Worm (Caenorhabditis elegans) whole organism, dauer: Measurements from ENCODE around the gene srt-43.

Experiments used
- unc-62 ChIP-seq: sonication (generic microtip); optimal IDR thresholded peaks from 2 replicates; lab custom pipeline; 2017; ENCODE audit warnings: missing biosample characterization, missing genetic modification reagents, missing genetic modification characterization

The srt-43 gene

DNA sequence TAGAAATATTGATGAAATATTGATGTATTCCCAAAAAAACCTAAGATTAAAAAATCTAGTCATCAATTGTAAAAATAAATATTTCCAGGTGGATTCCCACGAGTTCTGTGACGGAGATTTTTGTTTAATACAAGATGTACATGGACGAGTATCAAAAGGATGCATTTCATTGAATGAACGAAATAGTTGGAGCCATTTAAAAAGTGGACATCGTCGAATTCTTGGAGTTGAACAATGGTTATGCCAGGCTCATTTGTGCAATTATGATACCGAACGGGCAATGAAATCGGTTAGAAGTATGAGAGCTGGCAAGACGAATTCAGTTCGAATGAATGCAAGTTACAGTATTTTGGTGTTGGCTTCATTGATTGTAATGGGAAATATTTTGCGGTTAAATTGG, 19.5 kb upstream of the srt-43 start:
- no peak for TF ChIP-seq unc-62 (GFP tag; lab: Kevin White, UChicago)

DNA sequence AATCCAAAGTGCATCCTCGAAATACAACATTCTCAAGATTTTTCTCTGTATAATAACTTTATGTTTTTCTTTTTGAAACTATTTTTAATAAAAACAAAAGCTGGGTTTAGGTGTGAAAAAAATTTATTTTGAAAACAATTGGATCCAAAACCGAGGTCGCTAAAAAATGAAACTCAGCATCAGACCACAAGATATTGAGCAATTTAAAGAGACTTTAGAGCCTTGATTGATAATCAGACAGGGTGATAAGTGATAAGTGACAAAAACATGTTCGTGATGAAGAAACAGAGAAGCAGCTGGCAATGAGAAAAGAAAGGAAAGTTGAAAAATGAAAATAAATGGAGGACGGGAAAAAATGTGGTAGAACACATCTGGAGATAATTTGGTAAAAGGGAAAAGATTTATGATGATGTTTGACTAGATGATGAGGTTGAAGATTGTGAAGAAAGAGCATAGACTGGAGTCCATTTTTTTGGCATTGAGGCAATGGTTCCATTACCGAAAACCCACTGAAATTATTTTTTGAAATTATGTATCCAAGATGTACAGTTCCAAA, 17.5 kb upstream of the srt-43 start, which contains the start of gene C15C8.6:
TSS of gene C15C8.6 (minus strand) at position 51 of the 556 bp plus-strand sequence.
- TF ChIP-seq unc-62 (GFP tag; lab: Kevin White, UChicago): no peak

DNA sequence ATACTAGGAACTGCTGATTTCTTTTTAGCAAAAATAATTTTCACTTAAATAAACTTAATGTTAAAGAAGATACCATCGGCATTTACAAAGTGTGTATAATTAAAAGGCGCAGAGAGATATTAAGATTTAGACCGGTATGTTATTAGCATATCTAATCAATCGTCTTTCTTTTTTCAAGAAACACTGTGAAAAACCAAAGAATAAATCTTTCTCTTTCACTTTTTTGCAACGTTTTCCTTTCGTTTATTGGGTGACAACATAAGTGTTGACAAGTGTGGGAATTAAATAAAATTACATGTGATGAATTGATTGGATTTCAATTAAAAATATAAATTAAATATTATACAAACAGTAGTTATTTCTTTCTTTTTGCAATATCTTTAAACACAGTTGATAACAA, 16.6 kb upstream of the srt-43 start, which contains the start of gene C15C8.8:
TSS of gene C15C8.8 (minus strand) at position 101 of the 400 bp plus-strand sequence.
- no peak for TF ChIP-seq unc-62 (GFP tag; lab: Kevin White, UChicago)

DNA sequence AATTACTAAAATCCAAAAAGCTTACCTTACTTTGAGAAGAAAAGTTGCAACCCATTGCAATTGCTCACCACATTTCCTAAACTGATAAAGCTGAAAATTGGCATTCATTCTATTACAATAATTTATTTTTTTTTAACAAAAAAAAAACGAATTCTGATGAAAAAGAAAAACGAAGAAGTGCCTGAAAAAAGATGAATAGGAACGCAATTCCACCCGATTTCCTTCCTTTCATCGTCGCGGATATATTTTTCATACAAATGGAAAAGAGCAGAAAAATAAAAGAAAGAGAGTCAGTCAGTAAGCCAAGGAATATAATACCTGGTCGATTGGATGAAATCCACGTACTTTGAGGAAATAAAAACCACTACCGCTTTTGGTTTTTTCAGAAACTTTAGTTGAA, 14.2 kb upstream of the srt-43 start, which contains the start of gene gpa-13:
TSS of gene gpa-13 (minus strand) at position 101 of the 400 bp plus-strand sequence.
- TF ChIP-seq unc-62 (GFP tag; lab: Kevin White, UChicago): no peak

DNA sequence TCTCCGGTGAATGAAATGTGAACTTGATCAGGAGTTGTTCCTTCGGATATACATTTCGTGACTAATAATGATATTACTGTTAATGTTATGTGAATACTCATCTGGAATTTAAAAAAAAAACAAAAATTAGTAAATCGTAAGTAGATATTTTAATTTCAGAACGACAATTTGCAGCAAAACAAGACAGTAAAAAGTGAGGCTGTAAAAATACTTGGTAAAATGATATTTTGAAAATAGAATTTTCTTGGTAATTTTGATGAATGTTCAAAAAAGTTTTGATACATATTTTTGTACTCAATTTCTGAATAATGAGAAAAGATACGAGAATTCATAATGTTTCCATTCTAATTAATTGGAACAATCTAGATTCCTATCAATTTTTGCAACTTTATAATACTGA, 9.4 kb upstream of the srt-43 start, which contains the start of gene papl-1:
TSS of gene papl-1 (minus strand) at position 101 of the 400 bp plus-strand sequence.
- TF ChIP-seq unc-62 (GFP tag; lab: Kevin White, UChicago): no peak

DNA sequence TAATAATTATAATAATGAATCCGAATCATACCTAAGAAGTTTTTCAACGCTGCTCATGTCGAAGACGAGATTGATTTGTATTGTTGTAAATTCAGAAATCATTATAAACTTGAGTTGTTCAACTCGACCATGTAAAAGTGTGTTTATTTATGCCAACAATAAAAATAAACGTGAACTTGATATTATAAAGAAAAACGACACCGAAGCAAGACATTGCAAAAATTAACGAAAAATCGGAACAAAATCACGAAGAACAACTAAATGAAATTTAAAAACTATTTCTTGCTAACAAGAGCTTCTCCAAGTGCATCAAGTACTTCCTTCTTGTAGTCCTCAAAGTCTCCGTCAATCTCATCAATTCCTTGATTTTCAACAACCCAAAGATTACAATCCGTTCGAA, 8.1 kb upstream of the srt-43 start, which contains the start of gene F18E2.15:
TSS of gene F18E2.15 (minus strand) at position 101 of the 400 bp plus-strand sequence.
- no peak for TF ChIP-seq unc-62 (GFP tag; lab: Kevin White, UChicago)

DNA sequence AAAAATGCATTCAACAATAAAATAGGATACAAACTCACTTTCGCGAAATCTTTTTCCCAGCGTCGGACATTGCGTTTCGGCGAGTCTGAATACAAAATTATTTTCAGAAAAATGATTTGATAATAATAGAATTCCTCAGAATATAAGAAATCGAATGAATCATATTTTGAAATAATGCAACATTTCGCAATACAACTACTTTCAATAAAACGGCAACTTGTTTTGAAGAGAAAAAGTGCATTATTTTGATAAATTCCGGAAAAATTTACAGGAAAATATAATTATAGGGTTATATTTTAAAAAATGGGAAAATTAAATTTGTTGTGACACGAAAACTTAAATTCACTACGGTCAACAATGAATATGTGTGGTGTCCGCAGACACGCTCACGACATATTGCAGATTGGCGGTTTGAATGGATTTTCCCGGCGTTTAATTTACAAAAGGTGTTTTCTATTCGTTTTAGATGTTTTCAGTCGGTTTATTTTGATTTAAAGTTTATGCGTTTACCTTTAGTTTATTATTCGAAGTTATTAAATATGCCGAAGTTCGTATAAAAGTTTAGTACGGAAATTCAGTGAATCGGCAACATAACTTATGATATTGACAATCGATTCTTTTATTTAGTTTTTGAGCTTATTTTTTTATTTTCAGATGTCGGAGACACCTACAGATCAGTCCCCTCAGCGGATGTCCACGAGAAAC, 5.6 kb upstream of the srt-43 start, which contains the start of the genes abcf-1 and scc-3:
TSS of gene abcf-1 (minus strand) at position 85 of the 705 bp plus-strand sequence.
TSS of gene scc-3 (plus strand) at position 655 of the 705 bp plus-strand sequence.
- TF ChIP-seq unc-62 (GFP tag; lab: Kevin White, UChicago): no peak

DNA sequence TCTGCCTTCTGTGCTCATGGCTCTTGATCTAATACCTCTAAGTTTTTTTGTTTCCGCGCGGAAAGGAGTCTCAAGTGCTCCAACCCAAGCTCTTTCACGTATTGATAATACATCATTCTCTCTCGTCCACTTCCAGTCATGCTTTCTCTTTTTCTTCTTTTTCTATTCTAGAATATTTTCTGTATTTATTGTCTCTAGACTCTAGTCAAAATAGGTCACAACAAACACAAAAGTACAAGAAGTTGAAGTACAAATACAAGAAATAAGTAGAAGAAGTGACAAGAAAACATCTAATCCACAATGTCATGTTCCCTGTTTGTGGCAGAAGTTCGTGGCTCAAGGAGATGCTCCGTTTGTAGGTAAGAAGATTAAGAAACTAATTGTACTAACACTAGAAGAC, 4.2 kb downstream of the srt-43 start, which contains the start of gene ZC455.1:
TSS of gene ZC455.1 (plus strand) at position 301 of the 400 bp plus-strand sequence.
- TF ChIP-seq unc-62 (GFP tag; lab: Kevin White, UChicago): no peak

DNA sequence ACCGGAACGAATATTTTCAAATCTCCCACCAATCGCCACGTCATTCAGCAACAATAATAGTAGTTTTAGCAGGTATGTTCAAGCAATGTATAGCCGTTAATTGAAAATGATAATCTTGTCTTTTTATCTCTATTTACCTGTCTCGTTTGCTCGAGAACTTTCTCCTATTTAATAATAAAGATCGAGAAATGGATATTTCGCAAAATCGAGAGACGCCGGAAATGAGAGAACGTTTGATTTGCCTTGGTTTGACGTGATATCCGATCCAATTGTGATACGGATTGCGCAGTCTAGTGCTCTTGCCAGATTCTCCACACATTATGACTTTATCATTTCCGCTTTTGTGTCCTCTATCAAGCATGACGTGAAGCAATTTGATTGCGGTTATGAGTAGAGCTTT, 4.8 kb downstream of the srt-43 start:
- TF ChIP-seq unc-62 (GFP tag; lab: Kevin White, UChicago): no peak

DNA sequence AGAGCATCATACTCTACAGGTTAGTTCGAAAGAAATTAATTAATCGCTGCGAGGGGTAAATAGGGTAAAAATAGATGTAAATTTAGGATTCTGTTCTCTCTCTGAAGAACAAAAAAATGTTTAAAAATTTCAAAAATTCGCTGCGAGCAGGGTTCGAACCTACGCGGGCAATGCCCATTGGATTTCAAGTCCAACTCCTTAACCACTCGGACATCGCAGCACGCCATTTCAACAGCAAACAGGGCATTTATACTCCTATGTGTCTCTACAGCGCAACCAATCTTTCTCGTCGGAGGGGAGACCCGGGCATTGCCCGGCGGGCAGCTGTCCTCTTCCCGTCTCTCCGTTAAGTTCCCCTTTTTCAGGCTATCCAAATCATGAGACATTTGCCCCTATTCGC, 11.2 kb downstream of the srt-43 start:
- TF ChIP-seq unc-62 (GFP tag; lab: Kevin White, UChicago): no peak

DNA sequence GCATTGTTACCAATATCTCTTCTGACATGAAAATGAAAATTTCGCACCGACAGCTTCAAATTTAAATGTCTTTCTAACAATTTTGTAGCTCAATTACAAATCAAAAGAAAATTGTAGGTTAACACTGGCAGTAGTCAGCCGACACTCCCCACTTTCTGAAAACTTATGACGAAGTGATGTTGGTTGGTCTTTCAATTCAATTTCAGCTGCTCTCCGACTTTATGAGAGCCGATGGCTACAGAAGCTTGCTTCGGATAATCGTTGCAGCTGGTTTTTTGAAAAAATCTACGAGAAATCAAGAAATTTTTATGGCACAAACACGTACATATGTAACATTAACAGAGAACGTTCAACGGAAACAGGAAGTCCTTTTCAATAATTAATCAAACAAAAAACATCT, 15.8 kb downstream of the srt-43 start, which contains the start of gene sre-20:
TSS of gene sre-20 (minus strand) at position 101 of the 400 bp plus-strand sequence.
- TF ChIP-seq unc-62 (GFP tag; lab: Kevin White, UChicago): no peak

DNA sequence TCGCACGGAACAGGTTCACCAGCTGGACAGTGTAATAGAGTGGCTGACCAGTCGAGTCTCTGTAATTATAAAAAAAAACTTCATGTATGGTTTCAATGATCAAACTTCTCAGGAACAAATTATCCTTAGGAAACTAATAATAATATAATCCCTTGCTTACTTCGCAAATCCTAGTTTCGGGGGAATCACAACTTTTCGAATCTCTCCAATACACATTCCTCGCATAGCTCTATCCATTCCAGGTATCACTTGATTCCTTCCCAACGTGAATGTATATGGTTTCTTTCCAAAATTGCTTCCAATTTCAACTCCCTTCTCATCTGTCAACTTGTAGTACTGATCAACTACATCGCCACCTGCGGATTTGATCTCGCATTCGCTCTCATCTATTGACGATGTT, 17.3 kb downstream of the srt-43 start:
- no peak for TF ChIP-seq unc-62 (GFP tag; lab: Kevin White, UChicago)

DNA sequence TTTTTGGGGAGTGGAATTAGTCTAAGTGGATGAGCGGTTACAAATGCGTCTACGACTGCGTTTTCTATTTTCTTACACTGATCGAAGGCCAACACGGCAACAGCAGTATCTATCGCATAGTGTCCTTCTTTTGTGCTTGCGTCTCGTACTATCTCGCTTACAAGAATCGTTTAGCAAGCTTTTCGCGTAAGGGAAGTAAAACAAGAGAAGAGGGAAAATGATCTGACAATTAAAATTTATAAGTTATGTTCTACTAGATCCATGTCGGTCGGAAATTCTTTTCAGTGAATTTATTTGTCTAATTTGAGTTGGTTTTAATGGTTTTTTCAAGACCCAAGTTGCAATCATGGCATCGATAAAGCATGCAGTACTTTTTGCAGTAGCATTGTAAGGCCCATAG, 18.0 kb downstream of the srt-43 start, which contains the start of gene fkb-4:
TSS of gene fkb-4 (minus strand) at position 101 of the 400 bp plus-strand sequence.
- no peak for TF ChIP-seq unc-62 (GFP tag; lab: Kevin White, UChicago)

DNA sequence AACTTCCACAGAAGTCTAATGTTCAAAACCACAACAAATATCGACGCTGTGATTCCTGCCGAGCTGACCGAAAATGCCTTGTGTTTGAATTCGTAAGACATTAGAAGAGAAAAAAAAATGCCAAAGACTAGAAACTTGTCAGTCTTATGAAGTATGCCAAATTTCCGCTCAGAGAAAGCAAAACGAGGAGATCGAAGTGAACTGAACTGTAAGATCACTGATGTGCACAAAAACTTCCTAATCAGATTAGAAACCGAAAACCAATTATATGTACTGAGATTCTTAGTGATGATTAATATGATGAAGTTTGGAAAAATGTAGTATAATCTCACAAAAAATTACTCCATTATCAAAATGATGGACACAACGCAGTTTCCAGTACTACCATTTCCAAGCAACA, 19.4 kb downstream of the srt-43 start, which contains the start of gene srbc-44:
TSS of gene srbc-44 (minus strand) at position 101 of the 400 bp plus-strand sequence.
- no peak for TF ChIP-seq unc-62 (GFP tag; lab: Kevin White, UChicago)

DNA sequence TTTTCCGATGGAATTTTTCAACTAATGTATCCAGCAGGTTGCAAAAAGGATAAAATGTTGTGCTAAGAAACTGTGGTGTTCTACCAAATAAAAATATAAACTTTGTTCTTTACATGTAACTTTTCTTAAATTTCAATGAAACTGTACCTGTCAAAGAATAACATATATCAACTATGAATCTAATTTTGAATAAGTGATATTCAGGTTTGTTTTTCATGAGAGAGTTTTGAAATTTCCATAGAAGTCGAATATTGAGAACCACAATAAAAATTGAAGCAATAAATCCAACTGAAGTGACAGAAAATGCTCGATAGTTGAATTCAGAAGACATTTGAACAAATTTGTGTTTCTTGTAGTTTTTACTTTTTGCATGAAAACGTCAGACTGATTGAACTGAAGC, 21.1 kb downstream of the srt-43 start, which contains the start of gene srbc-43:
TSS of gene srbc-43 (minus strand) at position 331 of the 400 bp plus-strand sequence.
- no peak for TF ChIP-seq unc-62 (GFP tag; lab: Kevin White, UChicago)

DNA sequence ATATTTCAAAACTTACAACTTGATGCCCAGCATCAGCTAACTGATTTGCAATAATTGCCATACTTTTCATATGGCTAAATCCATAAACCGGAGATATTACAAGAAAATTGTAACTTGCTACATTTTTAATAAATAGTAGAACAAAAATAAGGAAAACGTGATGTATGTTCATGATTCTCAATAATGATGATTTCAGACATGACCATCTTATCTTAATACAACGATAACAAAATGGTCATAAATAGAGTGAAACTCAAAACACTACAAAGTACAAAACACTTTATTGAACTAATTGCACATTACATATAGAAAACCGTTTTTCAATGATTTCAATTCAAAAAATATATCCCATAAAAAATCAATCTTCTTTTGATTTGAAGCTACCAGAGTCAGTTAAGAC, 23.7 kb downstream of the srt-43 start, which contains the start of gene ugt-5:
TSS of gene ugt-5 (minus strand) at position 214 of the 400 bp plus-strand sequence.
- TF ChIP-seq unc-62 (GFP tag; lab: Kevin White, UChicago): no peak
